Worm (Caenorhabditis elegans) whole organism, L4/young adult: ENCODE measurements around the gene sre-24.

Experiments
- W03F9.2 ChIP-seq: fragments of 150-350 bp; optimal IDR thresholded peaks from 2 replicates; lab custom pipeline; 2014; ENCODE audit warnings: missing biosample characterization, missing genetic modification characterization
- dao-5 ChIP-seq: sonication (generic microtip); optimal IDR thresholded peaks from 2 replicates; lab custom pipeline; 2016; ENCODE audit warnings: missing genotype, missing genetic modification characterization, moderate library complexity, missing compliant biosample characterization
- him-1 ChIP-seq: sonication (generic microtip); optimal IDR thresholded peaks from 2 replicates; lab custom pipeline; 2016; ENCODE audit warnings: missing genotype, missing genetic modification reagents, missing genetic modification characterization, missing compliant biosample characterization

The sre-24 gene

DNA sequence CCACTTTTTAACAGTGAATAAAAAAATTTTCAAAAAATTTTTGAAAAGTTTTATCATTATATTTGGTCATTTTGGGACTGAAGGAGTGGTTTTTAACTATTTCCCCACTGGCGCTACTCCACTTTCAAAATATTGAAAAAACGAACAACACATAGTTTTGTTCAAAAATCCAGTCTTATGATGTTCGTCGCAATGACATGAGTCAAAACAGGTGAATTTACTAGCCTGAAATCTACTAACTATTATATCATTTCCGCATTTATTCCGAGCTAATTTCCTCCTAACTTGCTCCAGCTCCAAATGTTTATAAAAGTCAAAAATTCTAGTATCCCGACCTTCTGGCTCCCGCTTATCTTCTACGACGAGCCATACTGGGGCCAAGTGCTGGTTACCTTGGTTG lies at the start of gene sre-24:
Gene sre-24 (plus strand): TSS at position 301 of the 400 bp plus-strand sequence.
- TF ChIP-seq him-1 (no peak), dao-5 (no peak), W03F9.2 (no peak)

DNA sequence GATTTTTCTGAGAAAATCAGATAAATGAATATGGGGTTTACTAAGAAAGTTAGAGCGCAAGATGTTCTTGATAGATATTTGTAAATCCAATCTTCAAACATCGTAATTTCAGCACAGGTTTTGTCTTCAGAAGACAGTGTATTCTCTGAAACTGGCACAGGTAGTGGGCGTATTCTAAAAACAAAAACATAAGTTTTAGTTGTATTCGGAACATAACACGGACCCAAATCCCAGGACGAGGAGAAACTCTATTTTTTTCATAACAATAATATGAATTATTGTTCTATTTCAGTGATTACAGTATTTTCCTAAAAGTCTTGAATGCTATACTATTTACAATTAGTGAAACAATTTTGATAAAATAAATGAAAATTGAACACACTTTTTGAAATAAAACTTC lies 48.0 kb upstream of the sre-24 start, which contains the start of gene srj-45:
Gene srj-45 (minus strand): TSS at position 101 of the 400 bp plus-strand sequence.
- TF ChIP-seq dao-5: no peak
- TF ChIP-seq him-1: no peak
- TF ChIP-seq W03F9.2: no peak

ce11 chrV:2845771-2846170 lies 38.7 kb upstream of the sre-24 start, which contains the start of gene srj-44:
Gene srj-44 (minus strand): TSS chrV:2845871.
- TF ChIP-seq W03F9.2: no peak
- TF ChIP-seq him-1: no peak
- TF ChIP-seq dao-5: no peak

- no peak for TF ChIP-seq W03F9.2
- no peak for TF ChIP-seq dao-5
- TF ChIP-seq him-1: no peak
Measured at ce11 chrV:2848290-2848937, 36.1 kb upstream of the sre-24 start, which contains the start of gene srj-49. Gene srj-49 (minus strand): TSS chrV:2848340.

DNA sequence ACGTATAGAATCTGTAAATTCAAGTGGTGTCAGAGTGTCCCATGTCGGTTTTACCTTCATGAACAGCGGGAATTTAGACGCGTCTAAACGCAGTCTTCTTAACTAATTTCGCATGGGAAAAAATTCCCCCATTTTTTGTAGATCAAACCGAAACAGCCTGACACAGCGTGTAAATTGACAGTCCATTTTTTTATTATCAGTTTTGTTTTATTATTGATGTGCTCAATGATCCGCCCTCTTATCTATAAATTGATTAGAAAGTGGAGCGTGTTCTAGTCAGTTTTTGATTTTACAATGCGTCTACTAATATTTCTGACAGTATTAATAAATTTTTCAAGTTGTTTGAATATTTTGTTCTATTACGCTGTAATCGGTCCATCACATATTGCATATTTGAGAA lies 35.4 kb upstream of the sre-24 start, which contains the start of gene ugt-53:
Gene ugt-53 (plus strand): TSS at position 273 of the 400 bp plus-strand sequence.
- TF ChIP-seq W03F9.2 (no peak), dao-5 (no peak), him-1 (no peak)

DNA sequence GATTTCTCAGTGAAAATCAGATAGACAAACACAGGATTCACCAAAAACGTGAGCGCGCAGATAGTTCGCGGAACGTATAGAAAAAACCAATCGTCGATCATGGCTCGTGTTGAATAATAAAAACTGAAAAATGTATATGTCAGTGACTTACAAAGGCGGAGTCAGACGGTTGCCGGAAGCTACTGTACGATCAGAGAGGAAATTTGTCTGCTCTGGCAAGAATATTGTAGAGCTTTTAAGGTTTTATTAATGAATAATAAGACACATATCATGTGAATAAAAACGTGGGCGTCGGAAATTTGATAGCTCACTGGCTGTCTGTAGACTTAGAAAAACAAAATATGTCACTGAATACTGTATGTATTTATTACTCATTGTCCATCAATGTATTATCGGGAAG lies 29.0 kb upstream of the sre-24 start, which contains the start of gene srj-57:
Gene srj-57 (minus strand): TSS at position 101 of the 400 bp plus-strand sequence.
- TF ChIP-seq dao-5 (no peak), him-1 (no peak), W03F9.2 (no peak)

DNA sequence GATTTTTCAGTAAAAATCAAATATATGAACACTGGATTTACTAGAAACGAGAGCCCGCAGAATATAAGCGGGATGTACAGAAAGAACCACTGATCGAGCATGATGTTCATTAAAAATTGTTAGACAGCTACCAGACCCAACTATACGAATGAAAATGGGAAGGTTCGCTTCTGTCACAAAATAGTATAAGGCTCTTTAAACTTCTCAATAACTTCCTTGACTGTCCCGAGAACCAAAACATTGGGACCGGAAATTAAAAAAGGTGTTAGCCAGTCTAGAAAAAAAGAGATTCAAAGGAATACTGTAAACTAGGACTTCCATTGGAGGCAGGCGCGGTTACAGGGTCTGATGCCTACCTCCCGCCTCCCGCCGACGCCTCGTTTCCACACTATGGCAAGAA lies 26.7 kb upstream of the sre-24 start, which contains the start of gene srj-55:
Gene srj-55 (minus strand): TSS at position 101 of the 400 bp plus-strand sequence.
- TF ChIP-seq him-1 (no peak), W03F9.2 (no peak), dao-5 (no peak)

- TF ChIP-seq him-1 (no peak), dao-5 (no peak), W03F9.2 (no peak)
Measured at ce11 chrV:2859738-2860137, 24.8 kb upstream of the sre-24 start, which contains the start of gene srj-54. Gene srj-54 (minus strand): TSS chrV:2859838.

DNA sequence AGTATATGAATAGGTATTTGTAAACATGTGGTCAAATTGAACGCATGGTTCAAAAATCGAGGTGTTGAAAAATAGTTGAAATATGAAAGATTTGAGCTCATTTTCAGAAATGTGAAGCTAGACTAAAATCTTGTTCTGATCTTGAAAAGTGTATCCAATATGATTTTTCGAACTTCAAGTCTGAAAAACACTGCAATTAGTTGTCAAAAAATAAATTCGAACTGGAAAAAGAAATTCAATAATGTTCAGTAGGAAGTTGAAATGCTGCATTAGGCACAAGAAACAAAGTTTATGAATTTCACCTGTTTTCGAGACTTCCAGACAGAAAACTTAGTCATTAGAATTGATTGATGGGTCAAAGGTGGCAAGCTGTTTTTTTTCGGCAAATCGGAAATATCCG lies 23.0 kb upstream of the sre-24 start, which contains the start of gene srh-270:
Gene srh-270 (minus strand): TSS at position 101 of the 400 bp plus-strand sequence.
- no peak for TF ChIP-seq him-1
- no peak for TF ChIP-seq W03F9.2
- TF ChIP-seq dao-5: no peak

- TF ChIP-seq him-1: no peak
- no peak for TF ChIP-seq dao-5
- no peak for TF ChIP-seq W03F9.2
Measured at ce11 chrV:2863033-2863432, 21.5 kb upstream of the sre-24 start, which contains the start of gene srh-272. Gene srh-272 (plus strand): TSS chrV:2863333.

ce11 chrV:2864899-2865298 lies 19.6 kb upstream of the sre-24 start, which contains the start of gene srh-240:
Gene srh-240 (plus strand): TSS chrV:2865199.
- no peak for TF ChIP-seq dao-5
- no peak for TF ChIP-seq him-1
- no peak for TF ChIP-seq W03F9.2

ce11 chrV:2869503-2869902 lies 15.0 kb upstream of the sre-24 start, which contains the start of gene srh-241:
Gene srh-241 (minus strand): TSS chrV:2869603.
- no peak for TF ChIP-seq W03F9.2
- TF ChIP-seq dao-5: no peak
- no peak for TF ChIP-seq him-1

DNA sequence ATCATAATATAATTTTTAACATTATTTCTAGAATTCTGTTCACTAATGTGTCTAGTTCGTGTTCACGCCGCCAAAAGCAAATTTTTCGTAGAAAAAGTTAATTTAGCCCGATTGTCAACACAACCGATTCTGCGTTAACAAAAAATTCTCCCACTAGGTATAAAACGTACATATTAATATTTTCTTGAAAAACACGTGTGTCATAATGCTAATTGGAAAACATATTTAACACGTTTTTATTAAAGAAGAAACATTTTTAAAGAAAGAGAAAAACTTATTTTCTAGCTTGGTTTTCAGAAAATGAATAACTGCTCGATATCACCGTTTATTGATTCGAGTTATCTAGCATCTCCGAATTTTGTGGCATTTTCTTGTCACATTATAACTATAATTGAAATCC lies 14.4 kb upstream of the sre-24 start, which contains the start of gene srh-243:
Gene srh-243 (plus strand): TSS at position 301 of the 400 bp plus-strand sequence.
- TF ChIP-seq him-1 (no peak), W03F9.2 (no peak), dao-5 (no peak)

DNA sequence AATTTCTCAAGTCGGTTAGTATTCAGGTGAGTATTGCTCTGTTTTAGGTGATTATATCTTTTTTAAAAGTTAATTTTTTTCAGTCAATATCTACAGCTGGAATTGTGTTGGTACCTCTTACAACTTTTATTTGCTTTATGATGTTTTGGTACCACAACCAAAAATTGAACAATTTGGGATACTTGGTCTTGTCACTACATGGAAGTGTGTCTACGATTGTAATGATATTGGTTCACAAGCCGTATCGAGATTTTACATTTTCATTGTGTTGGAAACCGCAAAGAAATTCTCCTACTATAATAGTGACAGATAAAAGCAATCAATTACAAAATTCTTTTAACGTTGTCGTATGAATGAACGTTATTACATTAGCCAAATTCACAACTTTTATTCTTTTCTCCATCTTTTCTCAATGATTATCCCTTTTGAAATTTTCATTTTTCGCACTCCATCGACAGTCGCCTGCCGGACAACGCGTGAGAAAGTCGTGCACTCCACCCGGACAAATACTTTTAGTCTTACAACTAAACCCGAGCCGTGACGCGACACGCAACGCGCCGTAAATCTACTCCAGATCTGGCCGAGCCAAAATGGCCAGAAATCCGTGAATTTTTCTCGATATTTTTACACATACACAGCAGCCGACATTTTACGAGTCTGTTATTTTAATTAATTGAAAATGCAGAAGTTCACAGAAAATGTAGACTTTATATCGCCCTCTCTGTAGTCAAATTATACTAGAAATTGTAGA lies 12.6 kb upstream of the sre-24 start:
- TF ChIP-seq W03F9.2: no peak

- no peak for TF ChIP-seq him-1
- TF ChIP-seq W03F9.2: no peak
- no peak for TF ChIP-seq dao-5
Measured at ce11 chrV:2872947-2873346, 11.6 kb upstream of the sre-24 start.

ce11 chrV:2875422-2875821 lies 9.1 kb upstream of the sre-24 start, which contains the start of gene folt-2:
Gene folt-2 (minus strand): TSS chrV:2875600.
- no peak for TF ChIP-seq dao-5
- TF ChIP-seq W03F9.2: no peak
- no peak for TF ChIP-seq him-1
